Worm (Caenorhabditis elegans) whole organism, young adult: ENCODE results near the gene F58B6.1.

Source experiments
- B0019.2 ChIP-seq: fragments of 200-800 bp; sonication (Bioruptor generic); conservative IDR thresholded peaks from 2 replicates; pipeline ENCODE4 v1.3.6; 2022; ENCODE audit warnings: missing genetic modification reagents, missing genetic modification characterization, missing compliant biosample characterization
- B0035.1 ChIP-seq: sonication (generic microtip); optimal IDR thresholded peaks from 2 replicates; lab custom pipeline; 2016; ENCODE audit warnings: missing genetic modification characterization, mild to moderate bottlenecking, missing compliant biosample characterization, missing genotype, missing genetic modification reagents
- B0336.3 ChIP-seq: fragments of 200-800 bp; sonication (Bioruptor generic); IDR thresholded peaks from 2 replicates; pipeline ENCODE4 v1.3.6; 2022; ENCODE audit warnings: missing genetic modification characterization, missing compliant biosample characterization
- C06A6.2 ChIP-seq: fragments of 200-800 bp; sonication (Bioruptor generic); conservative IDR thresholded peaks from 2 replicates; pipeline ENCODE4 v1.3.6; 2022; ENCODE audit warnings: missing genetic modification characterization, missing compliant biosample characterization
- C17E4.6 ChIP-seq: fragments of 200-800 bp; sonication (Bioruptor generic); IDR thresholded peaks from 2 replicates; pipeline ENCODE4 v1.3.6; 2022; ENCODE audit warnings: missing genetic modification reagents, missing genetic modification characterization, missing compliant biosample characterization
- D2030.7 ChIP-seq: fragments of 200-800 bp; sonication (Bioruptor generic); IDR thresholded peaks from 2 replicates; pipeline ENCODE4 v1.3.6; 2022; ENCODE audit warnings: missing genetic modification reagents, missing genetic modification characterization, missing compliant biosample characterization
- F22D6.2 ChIP-seq: sonication (generic microtip); optimal IDR thresholded peaks from 2 replicates; lab custom pipeline; 2016; ENCODE audit warnings: mild to moderate bottlenecking, missing genetic modification characterization, missing compliant biosample characterization
- F23B12.7 ChIP-seq: sonication (generic microtip); optimal IDR thresholded peaks from 2 replicates; lab custom pipeline; 2017; ENCODE audit warnings: missing genetic modification characterization, mild to moderate bottlenecking, missing compliant biosample characterization, antibody characterized with exemption, moderate library complexity; ENCODE audit not compliant: insufficient read depth
- F39B2.1 ChIP-seq: fragments of 200-800 bp; sonication (Bioruptor generic); IDR thresholded peaks from 2 replicates; pipeline ENCODE4 v1.3.6; 2022; ENCODE audit warnings: missing genetic modification reagents, missing genetic modification characterization, missing compliant biosample characterization
- F52B5.7 ChIP-seq: sonication (generic microtip); optimal IDR thresholded peaks from 2 replicates; lab custom pipeline; 2016; ENCODE audit warnings: mild to moderate bottlenecking, missing genetic modification characterization, missing compliant biosample characterization
- K12H6.12 ChIP-seq: fragments of 200-800 bp; sonication (Bioruptor generic); optimal IDR thresholded peaks from 2 replicates; lab custom pipeline; 2018; ENCODE audit warnings: mild to moderate bottlenecking, missing genetic modification characterization, missing compliant biosample characterization
- T07F8.4 ChIP-seq: sonication (generic microtip); optimal IDR thresholded peaks from 2 replicates; lab custom pipeline; 2016; ENCODE audit warnings: mild to moderate bottlenecking, missing genetic modification characterization, moderate library complexity, missing compliant biosample characterization
- T26A5.8 ChIP-seq: sonication (generic microtip); optimal IDR thresholded peaks from 2 replicates; lab custom pipeline; 2016; ENCODE audit warnings: missing genetic modification characterization, missing compliant biosample characterization
- Y53F4B.3 ChIP-seq: fragments of 200-800 bp; sonication (Bioruptor generic); IDR thresholded peaks from 2 replicates; pipeline ENCODE4 v1.3.6; 2022; ENCODE audit warnings: missing genetic modification reagents, missing genetic modification characterization, missing compliant biosample characterization
- Y56A3A.18 ChIP-seq: fragments of 200-800 bp; sonication (Bioruptor generic); IDR thresholded peaks from 2 replicates; pipeline ENCODE4 v1.3.6; 2022; ENCODE audit warnings: missing genetic modification reagents, missing genetic modification characterization, missing compliant biosample characterization
- Y79H2A.3 ChIP-seq: fragments of 200-800 bp; sonication (Bioruptor generic); conservative IDR thresholded peaks from 2 replicates; pipeline ENCODE4 v1.3.6; 2022; ENCODE audit warnings: missing genetic modification reagents, missing genetic modification characterization, missing compliant biosample characterization
- Y95B8A.8 ChIP-seq: fragments of 200-800 bp; sonication (Bioruptor generic); IDR thresholded peaks from 2 replicates; pipeline ENCODE4 v1.3.6; 2022; ENCODE audit warnings: missing genetic modification reagents, missing genetic modification characterization, missing compliant biosample characterization
- ZK185.1 ChIP-seq: sonication (generic microtip); optimal IDR thresholded peaks from 2 replicates; lab custom pipeline; 2016; ENCODE audit warnings: mild to moderate bottlenecking, missing genetic modification characterization, missing compliant biosample characterization; ENCODE audit not compliant: poor library complexity, severe bottlenecking
- aptf-2 ChIP-seq: fragments of 200-800 bp; sonication (Bioruptor generic); conservative IDR thresholded peaks from 2 replicates; pipeline ENCODE4 v1.3.6; 2022; ENCODE audit warnings: missing genetic modification reagents, missing genetic modification characterization, missing compliant biosample characterization
- bed-1 ChIP-seq: fragments of 200-800 bp; sonication (Bioruptor generic); IDR thresholded peaks from 2 replicates; pipeline ENCODE4 v1.3.6; 2022; ENCODE audit warnings: missing genetic modification reagents, missing genetic modification characterization, missing compliant biosample characterization
- ccch-3 ChIP-seq: fragments of 200-800 bp; sonication (Bioruptor generic); optimal IDR thresholded peaks from 2 replicates; lab custom pipeline; 2018; ENCODE audit warnings: mild to moderate bottlenecking, missing genetic modification characterization, missing compliant biosample characterization
- ceh-91 ChIP-seq: fragments of 200-800 bp; sonication (Bioruptor generic); IDR thresholded peaks from 2 replicates; pipeline ENCODE4 v1.3.6; 2022; ENCODE audit warnings: missing genetic modification reagents, missing genetic modification characterization, missing compliant biosample characterization
- die-1 ChIP-seq: sonication (generic microtip); optimal IDR thresholded peaks from 2 replicates; lab custom pipeline; 2016; ENCODE audit warnings: missing genotype, mild to moderate bottlenecking, missing genetic modification characterization, missing compliant biosample characterization
- dpl-1 ChIP-seq: fragments of 150-350 bp; optimal IDR thresholded peaks from 2 replicates; lab custom pipeline; 2014; ENCODE audit warnings: missing biosample characterization, missing genetic modification reagents, missing genetic modification characterization
- egl-18 ChIP-seq: fragments of 200-800 bp; sonication (Bioruptor generic); IDR thresholded peaks from 2 replicates; pipeline ENCODE4 v1.3.6; 2022; ENCODE audit warnings: missing genetic modification reagents, missing genetic modification characterization, missing compliant biosample characterization
- egl-44 ChIP-seq: fragments of 200-800 bp; sonication (Bioruptor generic); IDR thresholded peaks from 2 replicates; pipeline ENCODE4 v1.3.6; 2022; ENCODE audit warnings: missing genetic modification reagents, missing genetic modification characterization, missing compliant biosample characterization
- him-1 ChIP-seq: sonication (generic microtip); optimal IDR thresholded peaks from 2 replicates; lab custom pipeline; 2016; ENCODE audit warnings: missing genotype, missing genetic modification reagents, missing genetic modification characterization, missing compliant biosample characterization
- hrde-1 ChIP-seq: sonication (generic microtip); optimal IDR thresholded peaks from 2 replicates; lab custom pipeline; 2016; ENCODE audit warnings: missing genetic modification characterization, mild to moderate bottlenecking, missing compliant biosample characterization, moderate library complexity, missing genotype, missing genetic modification reagents, borderline replicate concordance
- lag-1 ChIP-seq: fragments of 200-800 bp; sonication (Bioruptor generic); IDR thresholded peaks from 2 replicates; pipeline ENCODE4 v1.3.6; 2022; ENCODE audit warnings: missing genetic modification reagents, missing genetic modification characterization, missing compliant biosample characterization
- lin-26 ChIP-seq: fragments of 200-800 bp; sonication (Bioruptor generic); IDR thresholded peaks from 2 replicates; pipeline ENCODE4 v1.3.6; 2022; ENCODE audit warnings: missing genetic modification reagents, missing genetic modification characterization, missing compliant biosample characterization
- lin-54 ChIP-seq: fragments of 200-800 bp; sonication (Bioruptor generic); optimal IDR thresholded peaks from 2 replicates; lab custom pipeline; 2018; ENCODE audit warnings: mild to moderate bottlenecking, missing genetic modification characterization, missing compliant biosample characterization
- madf-10 ChIP-seq: sonication (generic microtip); optimal IDR thresholded peaks from 2 replicates; lab custom pipeline; 2016; ENCODE audit warnings: mild to moderate bottlenecking, missing genetic modification characterization, missing compliant biosample characterization
- madf-3 ChIP-seq: fragments of 200-800 bp; sonication (Bioruptor generic); IDR thresholded peaks from 2 replicates; pipeline ENCODE4 v1.3.6; 2022; ENCODE audit warnings: missing genetic modification reagents, missing genetic modification characterization, missing compliant biosample characterization
- madf-8 ChIP-seq: fragments of 200-800 bp; sonication (Bioruptor generic); conservative IDR thresholded peaks from 2 replicates; pipeline ENCODE4 v1.3.6; 2022; ENCODE audit warnings: missing genetic modification reagents, missing genetic modification characterization, missing compliant biosample characterization
- mcd-1 ChIP-seq: fragments of 200-800 bp; sonication (Bioruptor generic); IDR thresholded peaks from 2 replicates; pipeline ENCODE4 v1.3.6; 2022; ENCODE audit warnings: missing genetic modification reagents, missing genetic modification characterization, missing compliant biosample characterization
- nhr-90 ChIP-seq: sonication (generic microtip); optimal IDR thresholded peaks from 2 replicates; lab custom pipeline; 2016; ENCODE audit warnings: missing genotype, mild to moderate bottlenecking, missing genetic modification characterization, missing compliant biosample characterization
- rec-8 ChIP-seq, 2 experiments: sonication (generic microtip); optimal IDR thresholded peaks; 2 replicates each; lab custom pipeline; 2016; ENCODE audit warnings: mild to moderate bottlenecking in 2 of 2, missing genetic modification characterization in 2 of 2, missing genetic modification reagents in 2 of 2, missing genotype in 2 of 2, missing biosample characterization in 1 of 2, missing compliant biosample characterization in 1 of 2, moderate library complexity in 1 of 2
- repo-1 ChIP-seq: sonication (generic microtip); optimal IDR thresholded peaks from 2 replicates; lab custom pipeline; 2017; ENCODE audit warnings: mild to moderate bottlenecking, missing genetic modification characterization, missing compliant biosample characterization
- snpc-1.3 ChIP-seq: sonication (generic microtip); optimal IDR thresholded peaks from 2 replicates; lab custom pipeline; 2017; ENCODE audit warnings: missing genetic modification characterization, mild to moderate bottlenecking, missing compliant biosample characterization, antibody characterized with exemption, moderate library complexity, missing genotype, missing genetic modification reagents; ENCODE audit not compliant: insufficient read depth
- snpc-3.4 ChIP-seq: sonication (generic microtip); optimal IDR thresholded peaks from 2 replicates; lab custom pipeline; 2017; ENCODE audit warnings: missing genetic modification characterization, mild to moderate bottlenecking, missing compliant biosample characterization, antibody characterized with exemption, moderate library complexity, missing genotype, missing genetic modification reagents
- sptf-2 ChIP-seq: fragments of 200-800 bp; sonication (Bioruptor generic); optimal IDR thresholded peaks from 2 replicates; lab custom pipeline; 2018; ENCODE audit warnings: mild to moderate bottlenecking, missing genetic modification characterization, missing compliant biosample characterization
- tlf-1 ChIP-seq: fragments of 200-800 bp; sonication (Bioruptor generic); optimal IDR thresholded peaks from 2 replicates; lab custom pipeline; 2018; ENCODE audit warnings: mild to moderate bottlenecking, missing genetic modification characterization, missing compliant biosample characterization
- ztf-26 ChIP-seq: sonication (generic microtip); optimal IDR thresholded peaks from 2 replicates; lab custom pipeline; 2017; ENCODE audit warnings: missing genetic modification characterization, missing compliant biosample characterization
- ztf-6 ChIP-seq: fragments of 200-800 bp; sonication (Bioruptor generic); IDR thresholded peaks from 2 replicates; pipeline ENCODE4 v1.3.6; 2022; ENCODE audit warnings: missing genetic modification reagents, missing genetic modification characterization, missing compliant biosample characterization

The F58B6.1 gene

ce11 chrIII:1084971-1085370 is 30.8 kb downstream of the F58B6.1 start:
- TF ChIP-seq lin-54 (no peak), K12H6.12 (no peak), madf-10 (tag; lab: Kevin White, UChicago) (no peak), tlf-1 (no peak), ceh-91 (GFP tag; lab: Robert Waterston, UW) (no peak)

DNA sequence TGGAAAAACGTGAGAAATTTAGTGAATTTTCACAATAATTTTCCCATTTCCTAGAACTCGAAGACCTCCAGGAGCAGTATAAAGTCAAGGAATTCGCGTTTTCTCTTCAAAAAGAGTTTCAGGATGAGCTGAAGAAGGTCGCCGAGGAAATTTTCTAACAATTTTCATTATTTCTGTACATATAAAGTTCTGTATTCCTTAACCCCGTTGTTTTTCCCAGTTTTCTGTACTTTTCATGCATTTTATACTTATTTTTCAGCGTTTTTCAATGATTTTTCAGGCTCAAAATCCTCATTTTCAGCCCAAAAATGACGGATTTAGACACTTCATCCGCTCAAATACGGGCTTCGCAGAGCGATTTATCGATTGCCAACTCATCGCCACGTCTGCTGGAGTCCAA is 34.6 kb downstream of the F58B6.1 start, which contains the start of gene par-2:
Gene par-2, plus strand, starts transcription at position 301 of the 400 bp plus-strand sequence.
- TF ChIP-seq bed-1 (GFP tag; lab: Robert Waterston, UW) (no peak), Y56A3A.18 (GFP tag; lab: Robert Waterston, UW) (no peak), madf-3 (GFP tag; lab: Robert Waterston, UW) (no peak), egl-44 (GFP tag; lab: Robert Waterston, UW) (no peak), Y95B8A.8 (no peak), lin-54 (no peak), K12H6.12 (no peak), D2030.7 (GFP tag; lab: Robert Waterston, UW) (no peak), dpl-1 (GFP tag; lab: Kevin White, UChicago) (no peak), ztf-26 (no peak), die-1 (tag; lab: Kevin White, UChicago) (no peak), snpc-3.4 (tag; lab: Kevin White, UChicago) (no peak), T26A5.8 (no peak), tlf-1 (no peak), C17E4.6 (GFP tag; lab: Robert Waterston, UW) (no peak), him-1 (tag; lab: Kevin White, UChicago) (no peak), snpc-1.3 (tag; lab: Kevin White, UChicago) (no peak), madf-10 (tag; lab: Kevin White, UChicago) (no peak), lin-26 (GFP tag; lab: Robert Waterston, UW) (no peak)

- TF ChIP-seq sptf-2 (GFP tag; lab: Kevin White, UChicago), result no peak
- peak; percentile 81 for TF ChIP-seq B0019.2 (GFP tag; lab: Robert Waterston, UW)
- TF ChIP-seq tlf-1, result peak; percentile 93
- TF ChIP-seq madf-8, result peak; percentile 76
- TF ChIP-seq aptf-2 (GFP tag; lab: Robert Waterston, UW), result no peak
- peak; percentile 13 for TF ChIP-seq nhr-90 (tag; lab: Kevin White, UChicago)
- TF ChIP-seq die-1 (tag; lab: Kevin White, UChicago), result no peak
- peak; percentile 99 for TF ChIP-seq mcd-1 (GFP tag; lab: Robert Waterston, UW)
- peak; percentile 69 for TF ChIP-seq C06A6.2 (GFP tag; lab: Robert Waterston, UW)
- TF ChIP-seq ZK185.1 (tag; lab: Kevin White, UChicago), result no peak
- no peak for TF ChIP-seq egl-18
- peak; percentile 81 for TF ChIP-seq B0336.3 (GFP tag; lab: Robert Waterston, UW)
- TF ChIP-seq F52B5.7 (tag; lab: Kevin White, UChicago), result no peak
- TF ChIP-seq hrde-1 (tag; lab: Kevin White, UChicago), result no peak
- 0 out of 2 replicates have a peak, but pooled peaks have one; percentile 48 for TF ChIP-seq ztf-6 (GFP tag; lab: Robert Waterston, UW)
- TF ChIP-seq dpl-1 (GFP tag; lab: Kevin White, UChicago), result peak; percentile 94
- TF ChIP-seq F39B2.1 (GFP tag; lab: Robert Waterston, UW), result no peak
- TF ChIP-seq lag-1 (GFP tag; lab: Robert Waterston, UW), result no peak
- TF ChIP-seq B0035.1 (tag; lab: Kevin White, UChicago), result no peak
- TF ChIP-seq repo-1 (tag; lab: Kevin White, UChicago), result peak; percentile 48
- TF ChIP-seq ztf-26, result peak; percentile 65
- TF ChIP-seq Y95B8A.8, result peak; percentile 97
- TF ChIP-seq F22D6.2, result no peak
- TF ChIP-seq T07F8.4 (tag; lab: Kevin White, UChicago), result no peak
- peak; percentile 98 for TF ChIP-seq lin-54
- TF ChIP-seq Y53F4B.3, result 0 out of 2 replicates have a peak, but pooled peaks have one; percentile 38
- TF ChIP-seq rec-8 (tag; optimal IDR thresholded peaks at IDR 0.05; lab: Kevin White, UChicago), result no peak
- TF ChIP-seq F23B12.7 (tag; lab: Kevin White, UChicago), result peak; percentile 97
- no peak for TF ChIP-seq ccch-3 (GFP tag; lab: Kevin White, UChicago)
- peak; percentile 93 for TF ChIP-seq D2030.7 (GFP tag; lab: Robert Waterston, UW)
- peak; percentile 58; the same call in 1 of the 2 replicates for TF ChIP-seq Y79H2A.3 (GFP tag; lab: Robert Waterston, UW)
These were observed 35.2 kb downstream of the F58B6.1 start, which contains the start of the genes rab-18 and kbp-4 for ce11 chrIII:1080536-1080935. TSS of gene rab-18 (minus strand) at chrIII:1080775. TSS of gene kbp-4 (plus strand) at chrIII:1080901.
